Worm (Caenorhabditis elegans) whole organism, L4 larva: Measurements from ENCODE around the gene mdt-19.

Source experiments
- D1046.2 ChIP-seq: fragments of 200-800 bp; sonication (Bioruptor generic); IDR thresholded peaks from 2 replicates; pipeline ENCODE4 v1.3.6; 2022; ENCODE audit warnings: missing genetic modification characterization, missing compliant biosample characterization
- T20F7.1 ChIP-seq: fragments of 200-800 bp; sonication (Bioruptor generic); optimal IDR thresholded peaks from 2 replicates; lab custom pipeline; 2018; ENCODE audit warnings: mild to moderate bottlenecking, missing genetic modification characterization, missing compliant biosample characterization
- ZK546.5 ChIP-seq, 2 experiments: sonication (generic microtip); optimal IDR thresholded peaks; 2 replicates each; lab custom pipeline; 2017; ENCODE audit warnings: missing biosample characterization in 2 of 2, missing genetic modification characterization in 2 of 2
- aly-2 ChIP-seq: sonication (generic microtip); optimal IDR thresholded peaks from 2 replicates; lab custom pipeline; 2018; ENCODE audit warnings: missing biosample characterization, missing genetic modification characterization
- ceh-82 ChIP-seq: sonication (generic microtip); optimal IDR thresholded peaks from 2 replicates; lab custom pipeline; 2017; ENCODE audit warnings: missing biosample characterization, missing genetic modification characterization
- fos-1 ChIP-seq: fragments of 150-350 bp; optimal IDR thresholded peaks from 2 replicates; lab custom pipeline; 2014; ENCODE audit warnings: missing biosample characterization, missing genetic modification characterization
- nhr-76 ChIP-seq: fragments of 150-350 bp; optimal IDR thresholded peaks from 2 replicates; lab custom pipeline; 2014; ENCODE audit warnings: missing biosample characterization, missing genetic modification characterization
- nhr-77 ChIP-seq: fragments of 150-350 bp; optimal IDR thresholded peaks from 2 replicates; lab custom pipeline; 2014; ENCODE audit warnings: missing biosample characterization, missing genetic modification characterization
- pha-4 ChIP-seq, 2 experiments: fragments of 150-350 bp in 1 of 2; fragments of 200-800 bp in 1 of 2; sonication (Bioruptor generic) in 1 of 2; IDR thresholded peaks in 1 of 2; optimal IDR thresholded peaks in 1 of 2; 2 replicates each; pipeline versions ENCODE4 v1.3.6 to Lab custom; 2014 to 2022; ENCODE audit warnings: missing genetic modification characterization in 2 of 2, missing genetic modification reagents in 2 of 2, missing biosample characterization in 1 of 2, missing compliant biosample characterization in 1 of 2
- snpc-1.2 ChIP-seq: fragments of 200-800 bp; sonication (Bioruptor generic); IDR thresholded peaks from 2 replicates; pipeline ENCODE4 v1.3.6; 2022; ENCODE audit warnings: missing genetic modification reagents, missing genetic modification characterization, missing compliant biosample characterization
- snpc-4 ChIP-seq: fragments of 150-350 bp; optimal IDR thresholded peaks from 2 replicates; lab custom pipeline; 2014; ENCODE audit warnings: missing biosample characterization, missing genetic modification characterization

DNA sequence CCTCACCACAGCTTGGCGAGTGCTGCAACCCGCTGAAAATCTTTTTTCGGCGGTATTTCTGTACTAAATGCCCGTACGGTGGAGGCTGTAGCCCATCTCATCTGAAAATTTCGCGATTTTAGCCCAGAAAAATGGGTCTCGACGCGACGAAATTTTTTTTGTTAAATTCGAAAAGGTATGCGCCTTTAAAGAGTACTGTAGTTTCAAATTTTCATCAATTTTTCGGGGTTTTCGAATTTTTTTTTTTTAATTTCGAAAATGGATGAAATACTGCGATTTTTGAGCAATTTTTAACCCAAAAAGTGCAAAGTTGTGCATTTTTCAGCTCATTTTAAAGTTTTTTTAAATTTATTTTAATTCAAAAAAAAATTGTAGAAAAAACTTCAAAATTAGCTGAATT is 26.4 kb upstream of the mdt-19 start, which contains the start of gene Y54F10AR.2:
- TF ChIP-seq pha-4 (GFP tag; IDR thresholded peaks at IDR 0.05; lab: Robert Waterston, UW) (no peak), pha-4 (tag; optimal IDR thresholded peaks at IDR 0.05; lab: Kevin White, UChicago) (no peak), ceh-82 (tag; lab: Kevin White, UChicago) (no peak), snpc-1.2 (GFP tag; lab: Robert Waterston, UW) (no peak), snpc-4 (tag; lab: Kevin White, UChicago) (no peak), nhr-77 (tag; lab: Kevin White, UChicago) (no peak), fos-1 (tag; lab: Kevin White, UChicago) (no peak), aly-2 (no peak), D1046.2 (no peak), nhr-76 (tag; lab: Kevin White, UChicago) (no peak), T20F7.1 (no peak), ZK546.5 (tag; optimal IDR thresholded peaks at IDR 0.05; lab: Kevin White, UChicago) (no peak)
